Worm (Caenorhabditis elegans): ENCODE measurements around the gene ZK512.8.

DNA sequence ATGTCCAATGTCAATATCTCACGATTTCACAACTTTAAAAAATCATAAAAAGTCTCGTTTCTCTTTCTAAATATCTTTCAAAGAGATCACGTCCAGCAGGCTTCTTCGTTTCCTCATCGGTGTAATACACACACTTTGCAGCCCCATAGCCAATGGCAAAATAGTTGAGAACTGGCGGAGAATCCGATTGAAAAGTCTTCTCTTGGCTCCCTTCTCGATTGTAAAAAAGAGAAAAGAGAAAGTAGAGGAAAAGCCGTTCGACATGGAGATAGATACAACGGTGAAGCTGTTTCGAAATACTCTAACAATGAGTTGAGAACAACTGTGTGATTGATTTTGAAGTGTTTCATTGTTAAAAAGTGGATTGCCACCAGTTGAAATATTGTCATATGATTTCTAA is 5.9 kb downstream of the ZK512.8 start:
- TF ChIP-seq zag-1 (tag; optimal IDR thresholded peaks at IDR 0.05) (no peak), gmeb-1 (tag; optimal IDR thresholded peaks at IDR 0.05) (no peak), ama-1 (optimal IDR thresholded peaks at IDR 0.05) (no peak), nhr-77 (tag; optimal IDR thresholded peaks at IDR 0.05) (no peak), nhr-10 (tag; optimal IDR thresholded peaks at IDR 0.05) (no peak), elt-1 (tag; optimal IDR thresholded peaks at IDR 0.05) (no peak), nhr-12 (tag; optimal IDR thresholded peaks at IDR 0.05) (no peak), dmd-4 (tag; optimal IDR thresholded peaks at IDR 0.05) (no peak), unc-55 (GFP tag; optimal IDR thresholded peaks at IDR 0.05) (no peak), ZK546.5 (tag; optimal IDR thresholded peaks at IDR 0.05) (no peak), lsy-2 (tag; optimal IDR thresholded peaks at IDR 0.05) (peak in 1 of 2 experiments; percentile 27), R02D3.7 (tag; optimal IDR thresholded peaks at IDR 0.05) (no peak), nhr-237 (tag; optimal IDR thresholded peaks at IDR 0.05) (no peak), lin-39 (tag; optimal IDR thresholded peaks at IDR 0.05) (no peak)
